Fruit fly (Drosophila melanogaster) whole organism: ENCODE data around the gene CG3534.

Experiments
- CG8478 ChIP-seq: fragments of >200 bp; optimal IDR thresholded peaks from 2 replicates; lab custom pipeline; 2018; ENCODE audit warnings: inconsistent platforms
- Dll ChIP-seq: fragments of >200 bp; optimal IDR thresholded peaks from 2 replicates; lab custom pipeline; 2017
- EcR ChIP-seq, 2 experiments: fragments of >200 bp; optimal IDR thresholded peaks; 2 replicates each; lab custom pipeline; 2017; ENCODE audit warnings: missing biosample characterization in 2 of 2, missing genetic modification characterization in 2 of 2, missing genetic modification reagents in 2 of 2
- pan ChIP-seq: fragments of >200 bp; optimal IDR thresholded peaks from 2 replicates; lab custom pipeline; 2017
- psq ChIP-seq: fragments of >200 bp; optimal IDR thresholded peaks from 2 replicates; lab custom pipeline; 2017
- usp ChIP-seq: fragments of >200 bp; optimal IDR thresholded peaks from 2 replicates; lab custom pipeline; 2017; ENCODE audit warnings: missing biosample characterization, missing genetic modification characterization, mixed read lengths

The CG3534 gene

dm6 chr3R:17029796-17030195 lies 33.5 kb downstream of the CG3534 start:
- TF ChIP-seq CG8478 (lab: Kevin White, UChicago) = no peak
- TF ChIP-seq Dll (lab: Kevin White, UChicago) = no peak
- no peak for TF ChIP-seq EcR (GFP tag; optimal IDR thresholded peaks at IDR 0.05; lab: Kevin White, UChicago)
- TF ChIP-seq psq (lab: Kevin White, UChicago) = no peak
- no peak for TF ChIP-seq pan
- no peak for TF ChIP-seq usp

dm6 chr3R:17031502-17031901 lies 35.3 kb downstream of the CG3534 start, which contains the start of gene CG31268:
Gene CG31268, plus strand, starts transcription at chr3R:17031802.
- TF ChIP-seq psq (lab: Kevin White, UChicago) (no peak), EcR (GFP tag; optimal IDR thresholded peaks at IDR 0.05; lab: Kevin White, UChicago) (no peak), CG8478 (lab: Kevin White, UChicago) (no peak), Dll (lab: Kevin White, UChicago) (no peak), pan (no peak), usp (no peak)

dm6 chr3R:17035945-17036344 lies 39.7 kb downstream of the CG3534 start, which contains the start of gene CG4009:
Gene CG4009, minus strand, starts transcription at chr3R:17036045.
- no peak for TF ChIP-seq pan
- TF ChIP-seq psq (lab: Kevin White, UChicago) = no peak
- no peak for TF ChIP-seq CG8478 (lab: Kevin White, UChicago)
- TF ChIP-seq Dll (lab: Kevin White, UChicago) = no peak
- TF ChIP-seq usp = no peak
- no peak for TF ChIP-seq EcR (GFP tag; optimal IDR thresholded peaks at IDR 0.05; lab: Kevin White, UChicago)

- no peak for TF ChIP-seq Dll (lab: Kevin White, UChicago)
- TF ChIP-seq pan = no peak
- TF ChIP-seq usp = no peak
- no peak for TF ChIP-seq EcR (GFP tag; optimal IDR thresholded peaks at IDR 0.05; lab: Kevin White, UChicago)
- TF ChIP-seq psq (lab: Kevin White, UChicago) = no peak
- TF ChIP-seq CG8478 (lab: Kevin White, UChicago) = no peak
Measured at dm6 chr3R:17039993-17040807, 44.0 kb downstream of the CG3534 start, which contains the start of the genes CG18213 and Trm7-32. Gene CG18213, minus strand, starts transcription at chr3R:17040203. Gene Trm7-32, plus strand, starts transcription at chr3R:17040682.

- TF ChIP-seq Dll (lab: Kevin White, UChicago) (no peak), CG8478 (lab: Kevin White, UChicago) (no peak), EcR (GFP tag; optimal IDR thresholded peaks at IDR 0.05; lab: Kevin White, UChicago) (no peak), usp (no peak), psq (lab: Kevin White, UChicago) (no peak), pan (no peak)
Measured at dm6 chr3R:17042838-17043569, 46.8 kb downstream of the CG3534 start, which contains the start of the genes bdwf and Patr-1. Gene bdwf, minus strand, starts transcription at chr3R:17043136. Gene Patr-1, plus strand, starts transcription at chr3R:17043564.

- TF ChIP-seq usp (no peak), CG8478 (lab: Kevin White, UChicago) (no peak), Dll (lab: Kevin White, UChicago) (no peak), pan (no peak), psq (lab: Kevin White, UChicago) (no peak), EcR (GFP tag; optimal IDR thresholded peaks at IDR 0.05; lab: Kevin White, UChicago) (no peak)
Measured at dm6 chr3R:17043570-17043923, 47.3 kb downstream of the CG3534 start.

dm6 chr3R:17048867-17049266 lies 52.6 kb downstream of the CG3534 start:
- no peak for TF ChIP-seq EcR (GFP tag; optimal IDR thresholded peaks at IDR 0.05; lab: Kevin White, UChicago)
- TF ChIP-seq Dll (lab: Kevin White, UChicago) = no peak
- no peak for TF ChIP-seq psq (lab: Kevin White, UChicago)
- TF ChIP-seq usp = no peak
- TF ChIP-seq CG8478 (lab: Kevin White, UChicago) = no peak
- TF ChIP-seq pan = no peak
